Worm (Caenorhabditis elegans) whole organism, L4 larva: ENCODE results near the gene clec-238.

ENCODE experiments used
- F26F4.8 ChIP-seq: fragments of 200-800 bp; sonication (Bioruptor generic); conservative IDR thresholded peaks from 2 replicates; pipeline ENCODE4 v1.3.6; 2022; ENCODE audit warnings: missing genetic modification characterization, missing compliant biosample characterization
- F37D6.2 ChIP-seq: sonication (generic microtip); optimal IDR thresholded peaks from 2 replicates; lab custom pipeline; 2016; ENCODE audit warnings: mild to moderate bottlenecking, missing genetic modification characterization, missing compliant biosample characterization
- F49E8.2 ChIP-seq: sonication (generic microtip); optimal IDR thresholded peaks from 2 replicates; lab custom pipeline; 2016; ENCODE audit warnings: missing compliant biosample characterization, mild to moderate bottlenecking, missing genetic modification characterization, borderline replicate concordance
- T20F7.1 ChIP-seq: fragments of 200-800 bp; sonication (Bioruptor generic); optimal IDR thresholded peaks from 2 replicates; lab custom pipeline; 2018; ENCODE audit warnings: mild to moderate bottlenecking, missing genetic modification characterization, missing compliant biosample characterization
- Y105C5A.15 ChIP-seq: fragments of 200-800 bp; sonication (Bioruptor generic); IDR thresholded peaks from 2 replicates; pipeline ENCODE4 v1.3.6; 2022; ENCODE audit warnings: missing genetic modification characterization, missing compliant biosample characterization
- ZK546.5 ChIP-seq, 2 experiments: sonication (generic microtip); optimal IDR thresholded peaks; 2 replicates each; lab custom pipeline; 2017; ENCODE audit warnings: missing biosample characterization in 2 of 2, missing genetic modification characterization in 2 of 2
- aha-1 ChIP-seq: fragments of 150-350 bp; peaks from one replicate; lab custom pipeline; 2014; ENCODE audit warnings: missing biosample characterization, missing genetic modification characterization
- aly-2 ChIP-seq: sonication (generic microtip); optimal IDR thresholded peaks from 2 replicates; lab custom pipeline; 2018; ENCODE audit warnings: missing biosample characterization, missing genetic modification characterization
- ceh-28 ChIP-seq: fragments of 150-350 bp; optimal IDR thresholded peaks from 2 replicates; lab custom pipeline; 2014; ENCODE audit warnings: missing biosample characterization, missing genetic modification reagents, missing genetic modification characterization
- ceh-82 ChIP-seq: sonication (generic microtip); optimal IDR thresholded peaks from 2 replicates; lab custom pipeline; 2017; ENCODE audit warnings: missing biosample characterization, missing genetic modification characterization
- cey-2 ChIP-seq: sonication (generic microtip); optimal IDR thresholded peaks from 3 replicates; lab custom pipeline; 2017; ENCODE audit warnings: missing genetic modification characterization, mild to moderate bottlenecking, missing compliant biosample characterization, antibody characterized with exemption, borderline replicate concordance; ENCODE audit not compliant: insufficient read depth
- daf-12 ChIP-seq: fragments of 150-350 bp; optimal IDR thresholded peaks from 2 replicates; lab custom pipeline; 2014; ENCODE audit warnings: missing biosample characterization, missing genetic modification reagents, missing genetic modification characterization
- dmd-6 ChIP-seq: fragments of 200-800 bp; sonication (Bioruptor generic); IDR thresholded peaks from 2 replicates; pipeline ENCODE4 v1.3.6; 2022; ENCODE audit warnings: missing genetic modification reagents, missing genetic modification characterization, missing compliant biosample characterization
- dmd-8 ChIP-seq: fragments of 200-800 bp; sonication (Bioruptor generic); IDR thresholded peaks from 2 replicates; pipeline ENCODE4 v1.3.6; 2022; ENCODE audit warnings: missing genetic modification characterization, missing compliant biosample characterization
- dpl-1 ChIP-seq: fragments of 150-350 bp; optimal IDR thresholded peaks from 2 replicates; lab custom pipeline; 2014; ENCODE audit warnings: missing biosample characterization, missing genetic modification reagents, missing genetic modification characterization
- egl-43 ChIP-seq: fragments of 200-800 bp; sonication (Bioruptor generic); IDR thresholded peaks from 2 replicates; pipeline ENCODE4 v1.3.6; 2022; ENCODE audit warnings: missing genetic modification reagents, missing genetic modification characterization, missing compliant biosample characterization
- fkh-10 ChIP-seq: fragments of 150-350 bp; optimal IDR thresholded peaks from 2 replicates; lab custom pipeline; 2014; ENCODE audit warnings: missing biosample characterization, missing genetic modification reagents, missing genetic modification characterization
- gei-8 ChIP-seq: fragments of 200-800 bp; sonication (Bioruptor generic); optimal IDR thresholded peaks from 2 replicates; lab custom pipeline; 2018; ENCODE audit warnings: mild to moderate bottlenecking, missing genetic modification characterization, missing compliant biosample characterization
- hlh-11 ChIP-seq: fragments of 200-800 bp; sonication (Bioruptor generic); optimal IDR thresholded peaks from 2 replicates; lab custom pipeline; 2018; ENCODE audit warnings: mild to moderate bottlenecking, missing genetic modification characterization, missing compliant biosample characterization
- hmg-1.1 ChIP-seq: fragments of 200-800 bp; sonication (Bioruptor generic); IDR thresholded peaks from 2 replicates; pipeline ENCODE4 v1.3.6; 2022; ENCODE audit warnings: missing genetic modification reagents, missing genetic modification characterization, missing compliant biosample characterization
- lsy-2 ChIP-seq, 2 experiments: fragments of 150-350 bp in 1 of 2; sonication (generic microtip) in 1 of 2; optimal IDR thresholded peaks; 2 replicates each; lab custom pipeline; 2014 to 2017; ENCODE audit warnings: missing biosample characterization in 2 of 2, missing genetic modification characterization in 2 of 2
- mdt-29 ChIP-seq: fragments of 200-800 bp; sonication (Bioruptor generic); IDR thresholded peaks from 2 replicates; pipeline ENCODE4 v1.3.6; 2022; ENCODE audit warnings: missing genetic modification reagents, missing genetic modification characterization, missing compliant biosample characterization
- mxl-2 ChIP-seq: fragments of 200-800 bp; sonication (Bioruptor generic); conservative IDR thresholded peaks from 2 replicates; pipeline ENCODE4 v1.3.6; 2022; ENCODE audit warnings: missing genetic modification reagents, missing genetic modification characterization, missing compliant biosample characterization
- mxl-3 ChIP-seq: fragments of 200-800 bp; sonication (Bioruptor generic); optimal IDR thresholded peaks from 2 replicates; lab custom pipeline; 2018; ENCODE audit warnings: mild to moderate bottlenecking, missing genetic modification characterization, missing compliant biosample characterization
- nhr-10 ChIP-seq: fragments of 150-350 bp; optimal IDR thresholded peaks from 2 replicates; lab custom pipeline; 2014; ENCODE audit warnings: missing biosample characterization, missing genetic modification characterization
- nhr-28 ChIP-seq: fragments of 150-350 bp; optimal IDR thresholded peaks from 2 replicates; lab custom pipeline; 2014; ENCODE audit warnings: missing biosample characterization, missing genetic modification characterization
- nhr-6 ChIP-seq: fragments of 150-350 bp; optimal IDR thresholded peaks from 2 replicates; lab custom pipeline; 2014; ENCODE audit warnings: missing biosample characterization, missing genetic modification characterization
- nhr-76 ChIP-seq: fragments of 150-350 bp; optimal IDR thresholded peaks from 2 replicates; lab custom pipeline; 2014; ENCODE audit warnings: missing biosample characterization, missing genetic modification characterization
- pha-4 ChIP-seq, 2 experiments: fragments of 150-350 bp in 1 of 2; fragments of 200-800 bp in 1 of 2; sonication (Bioruptor generic) in 1 of 2; IDR thresholded peaks in 1 of 2; optimal IDR thresholded peaks in 1 of 2; 2 replicates each; pipeline versions ENCODE4 v1.3.6 to Lab custom; 2014 to 2022; ENCODE audit warnings: missing genetic modification characterization in 2 of 2, missing genetic modification reagents in 2 of 2, missing biosample characterization in 1 of 2, missing compliant biosample characterization in 1 of 2
- pqm-1 ChIP-seq: sonication (generic microtip); optimal IDR thresholded peaks from 2 replicates; lab custom pipeline; 2017; ENCODE audit warnings: missing biosample characterization, missing genetic modification characterization
- rbr-2 ChIP-seq: sonication (generic microtip); optimal IDR thresholded peaks from 2 replicates; lab custom pipeline; 2016; ENCODE audit warnings: missing genotype, missing genetic modification characterization, missing compliant biosample characterization
- saeg-2 ChIP-seq: fragments of 200-800 bp; sonication (Bioruptor generic); IDR thresholded peaks from 2 replicates; pipeline ENCODE4 v1.3.6; 2022; ENCODE audit warnings: missing genetic modification reagents, missing genetic modification characterization, missing compliant biosample characterization
- snpc-1.2 ChIP-seq: fragments of 200-800 bp; sonication (Bioruptor generic); IDR thresholded peaks from 2 replicates; pipeline ENCODE4 v1.3.6; 2022; ENCODE audit warnings: missing genetic modification reagents, missing genetic modification characterization, missing compliant biosample characterization
- snpc-4 ChIP-seq: fragments of 150-350 bp; optimal IDR thresholded peaks from 2 replicates; lab custom pipeline; 2014; ENCODE audit warnings: missing biosample characterization, missing genetic modification characterization
- unc-62 ChIP-seq, 3 experiments: fragments of 150-350 bp in 1 of 3; sonication (generic microtip); optimal IDR thresholded peaks in 2 of 3; peaks in 1 of 3; 1 replicate in 1 of 3; 2 replicates in 2 of 3; lab custom pipeline; 2014 to 2017; ENCODE audit warnings: missing biosample characterization in 3 of 3, missing genetic modification characterization in 3 of 3, missing genetic modification reagents in 3 of 3, missing genotype in 1 of 3
- vab-7 ChIP-seq: fragments of 200-800 bp; sonication (Bioruptor generic); IDR thresholded peaks from 2 replicates; pipeline ENCODE4 v1.3.6; 2022; ENCODE audit warnings: missing genetic modification reagents, missing genetic modification characterization, missing compliant biosample characterization
- zag-1 ChIP-seq: fragments of 150-350 bp; optimal IDR thresholded peaks from 2 replicates; lab custom pipeline; 2014; ENCODE audit warnings: missing biosample characterization, missing genetic modification characterization
- zfp-2 ChIP-seq: sonication (generic microtip); optimal IDR thresholded peaks from 2 replicates; lab custom pipeline; 2016; ENCODE audit warnings: mild to moderate bottlenecking, missing genetic modification characterization, missing compliant biosample characterization
- zip-11 ChIP-seq: fragments of 200-800 bp; sonication (Bioruptor generic); IDR thresholded peaks from 2 replicates; pipeline ENCODE4 v1.3.6; 2022; ENCODE audit warnings: missing genetic modification characterization, missing compliant biosample characterization

clec-238 gene

ce11 chrV:16973338-16973737 lies 21.7 kb downstream of the clec-238 start:
- TF ChIP-seq ZK546.5 (tag; optimal IDR thresholded peaks at IDR 0.05; lab: Kevin White, UChicago) (no peak), unc-62 (GFP tag; optimal IDR thresholded peaks at IDR 0.05 in 1 of 2; lab: Kevin White, UChicago) (peak in 1 of 2 experiments; percentile 91), unc-62 (tag; optimal IDR thresholded peaks at IDR 0.05; lab: Kevin White, UChicago) (no peak)
- TF ChIP-seq, all 104 proteins: peak for 1

DNA sequence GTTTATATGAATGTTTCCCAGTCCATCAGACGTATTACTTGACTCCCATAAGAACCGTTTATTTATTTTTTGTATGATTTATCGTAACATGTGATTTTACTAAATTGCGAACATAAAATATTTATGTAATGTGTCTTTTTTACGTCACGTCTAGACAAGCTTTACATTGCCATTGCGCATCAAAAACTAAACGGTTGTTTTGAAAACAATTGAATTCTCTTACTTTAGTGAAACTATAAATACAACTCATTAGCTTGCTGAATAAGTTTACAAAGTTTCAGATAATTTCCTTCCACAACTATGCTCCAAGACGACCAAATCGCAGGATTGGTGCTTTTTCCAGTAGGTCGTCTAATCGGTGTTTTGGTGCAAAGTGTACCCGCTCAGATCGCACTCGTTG lies 23.3 kb downstream of the clec-238 start, which contains the start of gene srx-54:
Gene srx-54 (plus strand): TSS at position 301 of the 400 bp plus-strand sequence.
- TF ChIP-seq nhr-28 (tag; lab: Kevin White, UChicago) (no peak), mdt-29 (GFP tag; lab: Robert Waterston, UW) (no peak), cey-2 (no peak), unc-62 (GFP tag; optimal IDR thresholded peaks at IDR 0.05 in 1 of 2; lab: Kevin White, UChicago) (no peak), unc-62 (tag; optimal IDR thresholded peaks at IDR 0.05; lab: Kevin White, UChicago) (no peak), egl-43 (GFP tag; lab: Robert Waterston, UW) (no peak), mxl-2 (GFP tag; lab: Robert Waterston, UW) (no peak), F26F4.8 (GFP tag; lab: Robert Waterston, UW) (no peak), pqm-1 (tag; lab: Kevin White, UChicago) (no peak), mxl-3 (GFP tag; lab: Kevin White, UChicago) (no peak), zfp-2 (tag; lab: Kevin White, UChicago) (no peak), aly-2 (no peak), T20F7.1 (GFP tag; lab: Kevin White, UChicago) (no peak), gei-8 (no peak), fkh-10 (GFP tag; lab: Kevin White, UChicago) (no peak), snpc-4 (no peak), dmd-8 (GFP tag; lab: Robert Waterston, UW) (no peak), nhr-76 (tag; lab: Kevin White, UChicago) (no peak), nhr-10 (tag; lab: Kevin White, UChicago) (no peak), ceh-82 (tag; lab: Kevin White, UChicago) (no peak), snpc-1.2 (GFP tag; lab: Robert Waterston, UW) (no peak)

ce11 chrV:16980368-16980767 lies 28.8 kb downstream of the clec-238 start, which contains the start of gene srz-54:
TSS of gene srz-54 (plus strand) at chrV:16980668.
- no peak for TF ChIP-seq nhr-6 (tag; lab: Kevin White, UChicago)
- no peak for TF ChIP-seq vab-7
- no peak for TF ChIP-seq dmd-6 (GFP tag; lab: Robert Waterston, UW)
- TF ChIP-seq dpl-1 (GFP tag; lab: Kevin White, UChicago) = no peak
- no peak for TF ChIP-seq F37D6.2 (tag; lab: Kevin White, UChicago)
- no peak for TF ChIP-seq daf-12 (tag; lab: Kevin White, UChicago)
- TF ChIP-seq zag-1 = no peak
- TF ChIP-seq hlh-11 (tag; lab: Kevin White, UChicago) = no peak
- TF ChIP-seq rbr-2 (tag; lab: Kevin White, UChicago) = no peak
- no peak for TF ChIP-seq Y105C5A.15 (GFP tag; lab: Robert Waterston, UW)
- TF ChIP-seq F49E8.2 (tag; lab: Kevin White, UChicago) = no peak
- no peak for TF ChIP-seq aly-2
- TF ChIP-seq saeg-2 (GFP tag; lab: Robert Waterston, UW) = no peak
- TF ChIP-seq ceh-28 (tag; lab: Kevin White, UChicago) = no peak
- no peak for TF ChIP-seq zip-11
- TF ChIP-seq aha-1 (tag; lab: Kevin White, UChicago) = no peak
- TF ChIP-seq pha-4 (GFP tag; IDR thresholded peaks at IDR 0.05; lab: Robert Waterston, UW) = no peak
- no peak for TF ChIP-seq pha-4 (tag; optimal IDR thresholded peaks at IDR 0.05; lab: Kevin White, UChicago)
- no peak for TF ChIP-seq hmg-1.1 (GFP tag; lab: Robert Waterston, UW)
- no peak for TF ChIP-seq lsy-2 (tag; optimal IDR thresholded peaks at IDR 0.05; lab: Kevin White, UChicago)
- TF ChIP-seq fkh-10 (GFP tag; lab: Kevin White, UChicago) = no peak
